Fruit fly (Drosophila melanogaster) whole organism, embryonic: ENCODE measurements around the gene Hem.

ENCODE experiments used
- CG10959 ChIP-seq: fragments of 200-800 bp; sonication (Bioruptor generic); IDR thresholded peaks from 2 replicates; pipeline ENCODE4 v1.3.6; 2022; ENCODE audit warnings: missing biosample characterization, missing genetic modification characterization
- CG12219 ChIP-seq: fragments of 200-800 bp; sonication (Bioruptor generic); optimal IDR thresholded peaks from 3 replicates; lab custom pipeline; 2018; ENCODE audit warnings: missing biosample characterization, mild to moderate bottlenecking, missing genetic modification characterization
- CG13624 ChIP-seq: fragments of 200-800 bp; sonication (Bioruptor generic); optimal IDR thresholded peaks from 2 replicates; lab custom pipeline; 2016; ENCODE audit warnings: missing biosample characterization, missing genetic modification characterization
- CG14710 ChIP-seq: fragments of 200-800 bp; sonication (Bioruptor generic); optimal IDR thresholded peaks from 3 replicates; lab custom pipeline; 2019; ENCODE audit warnings: missing biosample characterization, mild to moderate bottlenecking, missing genetic modification characterization, moderate library complexity
- CG14860 ChIP-seq: fragments of 200-800 bp; sonication (Bioruptor generic); IDR thresholded peaks from 3 replicates; pipeline ENCODE4 v1.3.6; 2022; ENCODE audit warnings: missing biosample characterization, missing genetic modification characterization; ENCODE audit not compliant: partially characterized antibody
- CG16813 ChIP-seq: fragments of 200-800 bp; sonication (Bioruptor generic); IDR thresholded peaks from 3 replicates; pipeline ENCODE4 v1.3.6; 2022; ENCODE audit warnings: missing biosample characterization, missing genetic modification characterization; ENCODE audit not compliant: partially characterized antibody
- CG17328 ChIP-seq: fragments of 200-800 bp; sonication (Bioruptor generic); IDR thresholded peaks from 2 replicates; pipeline ENCODE4 v1.3.6; 2022; ENCODE audit warnings: missing biosample characterization, missing genetic modification characterization
- CG17802 ChIP-seq: fragments of 200-800 bp; sonication (Bioruptor generic); optimal IDR thresholded peaks from 2 replicates; lab custom pipeline; 2018; ENCODE audit warnings: missing biosample characterization, mild to moderate bottlenecking, missing genetic modification characterization, moderate library complexity
- CG2120 ChIP-seq: fragments of 200-800 bp; sonication (Bioruptor generic); optimal IDR thresholded peaks from 3 replicates; lab custom pipeline; 2016; ENCODE audit warnings: missing biosample characterization, missing genetic modification characterization
- CG31224 ChIP-seq: fragments of 200-800 bp; sonication (Bioruptor generic); IDR thresholded peaks from 2 replicates; pipeline ENCODE4 v1.3.6; 2022; ENCODE audit warnings: missing biosample characterization, missing genetic modification characterization
- CG31441 ChIP-seq: fragments of 200-800 bp; sonication (Bioruptor generic); IDR thresholded peaks from 2 replicates; pipeline ENCODE4 v1.3.6; 2022; ENCODE audit warnings: missing biosample characterization, missing genetic modification characterization
- CG33557 ChIP-seq: fragments of 200-800 bp; sonication (Bioruptor generic); optimal IDR thresholded peaks from 2 replicates; lab custom pipeline; 2019; ENCODE audit warnings: missing biosample characterization, mild to moderate bottlenecking, missing genetic modification characterization, moderate library complexity
- CG34422 ChIP-seq: fragments of 200-800 bp; sonication (Bioruptor generic); IDR thresholded peaks from 3 replicates; pipeline ENCODE4 v1.3.6; 2022; ENCODE audit warnings: missing biosample characterization, missing genetic modification characterization
- CG3995 ChIP-seq: fragments of 200-800 bp; sonication (Bioruptor generic); optimal IDR thresholded peaks from 3 replicates; lab custom pipeline; 2016; ENCODE audit warnings: missing biosample characterization, missing genetic modification characterization
- CG4707 ChIP-seq: fragments of 200-800 bp; sonication (Bioruptor generic); optimal IDR thresholded peaks from 2 replicates; lab custom pipeline; 2018; ENCODE audit warnings: missing biosample characterization, mild to moderate bottlenecking, missing genetic modification characterization, moderate library complexity
- CG7987 ChIP-seq: fragments of 200-800 bp; sonication (Bioruptor generic); optimal IDR thresholded peaks from 2 replicates; lab custom pipeline; 2018; ENCODE audit warnings: missing biosample characterization, mild to moderate bottlenecking, missing genetic modification characterization, moderate library complexity
- CG9797 ChIP-seq: fragments of 200-800 bp; sonication (Bioruptor generic); optimal IDR thresholded peaks from 3 replicates; lab custom pipeline; 2018; ENCODE audit warnings: missing biosample characterization, mild to moderate bottlenecking, missing genetic modification characterization
- E2f2 ChIP-seq: fragments of 200-800 bp; sonication (Bioruptor generic); IDR thresholded peaks from 2 replicates; pipeline ENCODE4 v1.3.6; 2022; ENCODE audit warnings: missing biosample characterization, missing genetic modification characterization
- Ets65A ChIP-seq: fragments of 200-800 bp; sonication (Bioruptor generic); peaks from one replicate; lab custom pipeline; 2016; ENCODE audit warnings: missing biosample characterization, missing genetic modification characterization
- Fer1 ChIP-seq: fragments of 200-800 bp; sonication (Bioruptor generic); optimal IDR thresholded peaks from 2 replicates; lab custom pipeline; 2017; ENCODE audit warnings: missing biosample characterization, mild to moderate bottlenecking, missing genetic modification characterization
- Gug ChIP-seq: fragments of 200-800 bp; sonication (Bioruptor generic); IDR thresholded peaks from 4 replicates; pipeline ENCODE4 v1.3.6; 2022; ENCODE audit warnings: missing biosample characterization, missing genetic modification characterization
- HmgZ ChIP-seq: fragments of 200-800 bp; sonication (Bioruptor generic); optimal IDR thresholded peaks from 2 replicates; lab custom pipeline; 2018; ENCODE audit warnings: missing biosample characterization, mild to moderate bottlenecking, missing genetic modification characterization
- Kr ChIP-seq: fragments of 200-800 bp; sonication (Bioruptor generic); optimal IDR thresholded peaks from 2 replicates; lab custom pipeline; 2017; ENCODE audit warnings: missing biosample characterization, mild to moderate bottlenecking, missing genetic modification characterization
- Oli ChIP-seq: fragments of 200-800 bp; sonication (Bioruptor generic); optimal IDR thresholded peaks from 2 replicates; lab custom pipeline; 2018; ENCODE audit warnings: missing biosample characterization, mild to moderate bottlenecking, missing genetic modification characterization, moderate library complexity
- Ptx1 ChIP-seq: fragments of 200-800 bp; sonication (Bioruptor generic); IDR thresholded peaks from 2 replicates; pipeline ENCODE4 v1.3.6; 2022; ENCODE audit warnings: missing biosample characterization, missing genetic modification characterization
- Tbp ChIP-seq: fragments of >200 bp; optimal IDR thresholded peaks from 2 replicates; lab custom pipeline; 2018; ENCODE audit warnings: missing biosample characterization, missing genetic modification characterization
- abd-A ChIP-seq: fragments of 200-800 bp; sonication (Bioruptor generic); optimal IDR thresholded peaks from 3 replicates; lab custom pipeline; 2019; ENCODE audit warnings: missing biosample characterization, mild to moderate bottlenecking, missing genetic modification characterization, moderate library complexity
- bab2 ChIP-seq: fragments of 200-800 bp; sonication (Bioruptor generic); optimal IDR thresholded peaks from 2 replicates; lab custom pipeline; 2016; ENCODE audit warnings: missing biosample characterization, missing genetic modification characterization
- bigmax ChIP-seq: fragments of 200-800 bp; sonication (Bioruptor generic); optimal IDR thresholded peaks from 2 replicates; lab custom pipeline; 2018; ENCODE audit warnings: missing biosample characterization, mild to moderate bottlenecking, missing genetic modification characterization
- cg ChIP-seq: fragments of 200-800 bp; sonication (Bioruptor generic); optimal IDR thresholded peaks from 3 replicates; lab custom pipeline; 2019; ENCODE audit warnings: missing biosample characterization, mild to moderate bottlenecking, missing genetic modification characterization, moderate library complexity
- ci ChIP-seq: fragments of 200-800 bp; sonication (Bioruptor generic); IDR thresholded peaks from 3 replicates; pipeline ENCODE4 v1.3.6; 2022; ENCODE audit warnings: missing biosample characterization, missing genetic modification characterization
- corto ChIP-seq: fragments of 200-800 bp; sonication (Bioruptor generic); optimal IDR thresholded peaks from 2 replicates; lab custom pipeline; 2016; ENCODE audit warnings: missing biosample characterization, mild to moderate bottlenecking, missing genetic modification characterization, moderate library complexity
- dati ChIP-seq: fragments of 200-800 bp; sonication (Bioruptor generic); IDR thresholded peaks from 2 replicates; pipeline ENCODE4 v1.3.6; 2022; ENCODE audit warnings: missing biosample characterization, missing genetic modification characterization
- dm ChIP-seq: fragments of 200-800 bp; sonication (Bioruptor generic); optimal IDR thresholded peaks from 3 replicates; lab custom pipeline; 2016; ENCODE audit warnings: missing biosample characterization, missing genetic modification characterization
- ewg ChIP-seq: fragments of 200-800 bp; sonication (Bioruptor generic); optimal IDR thresholded peaks from 3 replicates; lab custom pipeline; 2017; ENCODE audit warnings: mild to moderate bottlenecking, missing biosample characterization, missing genetic modification reagents, missing genetic modification characterization
- eyg ChIP-seq: fragments of 200-800 bp; sonication (Bioruptor generic); optimal IDR thresholded peaks from 3 replicates; lab custom pipeline; 2016; ENCODE audit warnings: missing biosample characterization, missing genetic modification characterization
- fd3F ChIP-seq: fragments of 200-800 bp; sonication (Bioruptor generic); optimal IDR thresholded peaks from 2 replicates; lab custom pipeline; 2018; ENCODE audit warnings: missing biosample characterization, mild to moderate bottlenecking, missing genetic modification characterization, moderate library complexity
- fu2 ChIP-seq: fragments of 200-800 bp; sonication (Bioruptor generic); optimal IDR thresholded peaks from 2 replicates; lab custom pipeline; 2016; ENCODE audit warnings: missing biosample characterization, missing genetic modification characterization
- grau ChIP-seq: fragments of 200-800 bp; optimal IDR thresholded peaks from 3 replicates; lab custom pipeline; 2019; ENCODE audit warnings: missing biosample characterization, mild to moderate bottlenecking, missing genetic modification characterization, moderate library complexity
- insv ChIP-seq, 2 experiments: fragments of 200-800 bp; sonication (Bioruptor generic); optimal IDR thresholded peaks; 3 replicates each; lab custom pipeline; 2016 to 2018; ENCODE audit warnings: missing biosample characterization in 2 of 2, missing genetic modification characterization in 2 of 2
- kni ChIP-seq: fragments of 200-800 bp; sonication (Bioruptor generic); optimal IDR thresholded peaks from 3 replicates; lab custom pipeline; 2017; ENCODE audit warnings: mild to moderate bottlenecking, missing biosample characterization, missing genetic modification reagents, missing genetic modification characterization
- lola ChIP-seq, 3 experiments: fragments of >200 bp in 2 of 3; fragments of 200-800 bp in 1 of 3; sonication (Bioruptor generic) in 1 of 3; optimal IDR thresholded peaks; 2 replicates each; lab custom pipeline; 2017 to 2019; ENCODE audit warnings: missing biosample characterization in 3 of 3, missing genetic modification characterization in 3 of 3, mild to moderate bottlenecking in 1 of 3, moderate library complexity in 1 of 3
- oc ChIP-seq: fragments of 200-800 bp; sonication (Bioruptor generic); optimal IDR thresholded peaks from 2 replicates; lab custom pipeline; 2018; ENCODE audit warnings: missing biosample characterization, mild to moderate bottlenecking, missing genetic modification characterization, moderate library complexity
- otp ChIP-seq: fragments of 200-800 bp; sonication (Bioruptor generic); IDR thresholded peaks from 3 replicates; pipeline ENCODE4, ENCODE4 v1.3.6; 2022; ENCODE audit warnings: missing biosample characterization, missing genetic modification characterization
- rib ChIP-seq: fragments of 200-800 bp; sonication (Bioruptor generic); IDR thresholded peaks from 2 replicates; pipeline ENCODE4 v1.3.6; 2022; ENCODE audit warnings: missing biosample characterization, missing genetic modification characterization
- run ChIP-seq: fragments of 200-800 bp; sonication (Bioruptor generic); optimal IDR thresholded peaks from 3 replicates; lab custom pipeline; 2018; ENCODE audit warnings: missing biosample characterization, mild to moderate bottlenecking, missing genetic modification characterization
- zen2 ChIP-seq: fragments of 200-800 bp; sonication (Bioruptor generic); IDR thresholded peaks from 3 replicates; pipeline ENCODE4 v1.3.6; 2022; ENCODE audit warnings: missing biosample characterization, missing genetic modification characterization; ENCODE audit not compliant: partially characterized antibody
- zfh2 ChIP-seq: fragments of 200-800 bp; sonication (Bioruptor generic); optimal IDR thresholded peaks from 2 replicates; lab custom pipeline; 2016; ENCODE audit warnings: missing biosample characterization, missing genetic modification characterization

Gene Hem

dm6 chr3L:22267248-22267957 lies 20.6 kb downstream of the Hem start, which contains the start of gene Csp (continued):
- TF ChIP-seq CG9797, result peak; percentile 47
- peak; percentile 24 for TF ChIP-seq CG2120 (GFP tag; lab: Kevin White, UChicago)
- TF ChIP-seq CG14860, result peak; percentile 31; the same call in 1 of the 3 replicates
- peak; percentile 10; the same call in 1 of the 2 replicates for TF ChIP-seq E2f2 (GFP tag; lab: Robert Waterston, UW)
- TF ChIP-seq corto (GFP tag; lab: Kevin White, UChicago), result no peak
- no peak for TF ChIP-seq CG10959 (GFP tag; lab: Robert Waterston, UW)
- TF ChIP-seq Ets65A (GFP tag; lab: Kevin White, UChicago), result peak; percentile 18
- TF ChIP-seq dm (GFP tag; lab: Kevin White, UChicago), result peak; percentile 72
- TF ChIP-seq oc (tag; lab: Kevin White, UChicago), result no peak
- TF ChIP-seq eyg, result no peak
- no peak for TF ChIP-seq Tbp
- 0 out of 2 replicates have a peak, but pooled peaks have one; percentile 5 for TF ChIP-seq Ptx1 (GFP tag; lab: Robert Waterston, UW)
- TF ChIP-seq abd-A (tag; lab: Kevin White, UChicago), result peak; percentile 81
- no peak for TF ChIP-seq dati
- peak; percentile 69 for TF ChIP-seq CG14710 (tag; lab: Kevin White, UChicago)
- peak; percentile 59 for TF ChIP-seq ci
- no peak for TF ChIP-seq Oli (tag; lab: Kevin White, UChicago)
- peak; percentile 12 for TF ChIP-seq zfh2 (GFP tag; lab: Kevin White, UChicago)
- peak; percentile 63 for TF ChIP-seq kni (GFP tag; lab: Kevin White, UChicago)
- TF ChIP-seq bab2 (GFP tag; lab: Kevin White, UChicago), result peak; percentile 24
- peak in 1 of 2 experiments; percentile 29 for TF ChIP-seq insv (GFP tag; optimal IDR thresholded peaks at IDR 0.05; lab: Kevin White, UChicago)
- 0 out of 3 replicates have a peak, but pooled peaks have one; percentile 41 for TF ChIP-seq otp (GFP tag; lab: Robert Waterston, UW)
- TF ChIP-seq CG12219 (GFP tag; lab: Kevin White, UChicago), result peak; percentile 25
- no peak for TF ChIP-seq CG31441 (GFP tag; lab: Robert Waterston, UW)
- no peak for TF ChIP-seq Gug (GFP tag; lab: Robert Waterston, UW)
- TF ChIP-seq grau (tag; lab: Kevin White, UChicago), result peak; percentile 38
- peak; percentile 61; the same call in 2 of the 3 replicates for TF ChIP-seq CG16813
- TF ChIP-seq run, result peak; percentile 7
- peak; percentile 44; the same call in 1 of the 3 replicates for TF ChIP-seq CG34422 (GFP tag; lab: Robert Waterston, UW)
- peak; percentile 13 for TF ChIP-seq bigmax
- peak; percentile 21 for TF ChIP-seq Kr (GFP tag; lab: Kevin White, UChicago)
- peak; percentile 4 for TF ChIP-seq CG4707 (GFP tag; lab: Kevin White, UChicago)
- peak; percentile 23; the same call in 2 of the 3 replicates for TF ChIP-seq zen2 (GFP tag; lab: Robert Waterston, UW)
- TF ChIP-seq fd3F (GFP tag; lab: Kevin White, UChicago), result no peak
- peak; percentile 90 for TF ChIP-seq cg
- TF ChIP-seq CG13624 (GFP tag; lab: Kevin White, UChicago), result peak; percentile 5
- TF ChIP-seq CG31224 (GFP tag; lab: Robert Waterston, UW), result 0 out of 2 replicates have a peak, but pooled peaks have one; percentile 7
- TF ChIP-seq CG17802, result peak; percentile 46
- no peak for TF ChIP-seq lola (GFP tag; optimal IDR thresholded peaks at IDR 0.05; lab: Kevin White, UChicago)
- TF ChIP-seq ewg (GFP tag; lab: Kevin White, UChicago), result peak; percentile 84
- TF ChIP-seq CG7987 (GFP tag; lab: Kevin White, UChicago), result peak; percentile 31
- peak; percentile 22 for TF ChIP-seq CG33557 (GFP tag; lab: Kevin White, UChicago)
- peak; percentile 21; the same call in 1 of the 2 replicates for TF ChIP-seq CG17328 (GFP tag; lab: Robert Waterston, UW)
- TF ChIP-seq Fer1 (GFP tag; lab: Kevin White, UChicago), result peak; percentile 44
- TF ChIP-seq CG3995 (GFP tag; lab: Kevin White, UChicago), result peak; percentile 32
- peak; percentile 27 for TF ChIP-seq HmgZ (tag; lab: Kevin White, UChicago)
- TF ChIP-seq fu2 (GFP tag; lab: Kevin White, UChicago), result no peak
- TF ChIP-seq rib, result peak; percentile 71
